1 fruit fly cellular context compared by ENCODE assay signal in the genomic region with DNA sequence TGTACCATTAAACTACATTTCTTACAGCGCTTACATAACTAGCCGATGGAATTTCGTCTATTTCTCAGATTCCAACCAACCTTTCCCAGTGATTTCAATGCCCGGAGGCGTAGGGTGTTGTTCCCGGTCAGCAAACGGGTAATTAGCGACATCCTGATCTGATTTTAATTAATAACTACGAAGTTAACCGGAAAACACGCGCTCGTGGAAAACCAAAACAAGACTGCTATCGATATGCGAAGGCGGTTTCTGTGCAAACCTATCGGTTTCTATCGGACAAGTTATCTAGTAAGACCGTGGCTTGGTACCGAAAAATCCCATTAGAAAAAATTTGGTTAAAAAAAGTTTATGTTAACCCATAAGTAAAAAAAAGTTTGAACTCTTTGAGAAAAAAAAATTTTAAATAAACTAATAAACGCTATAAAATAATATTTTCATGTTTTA.
TF ChIP-seq lines count a peak whose summit lies in the region.

Gene mEFG1 (minus strand): TSS at position 253 of the 444 bp plus-strand sequence.

TF ChIP-seq in whole organism, embryonic, 481 proteins besides CTCF, POLR2A, EP300 and RAD21 (continued from another document and continues in another):
- TF ChIP-seq bsh (GFP tag; optimal IDR thresholded peaks at IDR 0.05; lab: Kevin White, UChicago) (no peak), phol (tag; optimal IDR thresholded peaks at IDR 0.05; lab: Kevin White, UChicago) (peak; percentile 19), CG2129 (GFP tag; IDR thresholded peaks at IDR 0.05; lab: Robert Waterston, UW; ENCODE audit: partially characterized antibody) (peak; percentile 43; the same call in 1 of the 2 replicates), seq (GFP tag; IDR thresholded peaks at IDR 0.05; lab: Robert Waterston, UW) (no peak), CG10209 (GFP tag; optimal IDR thresholded peaks at IDR 0.05; lab: Kevin White, UChicago) (no peak), CG17829 (tag; optimal IDR thresholded peaks at IDR 0.05; lab: Kevin White, UChicago) (peak; percentile 26), CG6765 (GFP tag; optimal IDR thresholded peaks at IDR 0.05; lab: Kevin White, UChicago) (no peak), CG42726 (GFP tag; IDR thresholded peaks at IDR 0.05; lab: Robert Waterston, UW; ENCODE audit: partially characterized antibody) (peak; percentile 72), CG12236 (GFP tag; optimal IDR thresholded peaks at IDR 0.05; lab: Kevin White, UChicago) (no peak), CG13296 (GFP tag; optimal IDR thresholded peaks at IDR 0.05; lab: Kevin White, UChicago) (peak; percentile 13), Dref (GFP tag; IDR thresholded peaks at IDR 0.05; lab: Robert Waterston, UW) (peak; percentile 78), CG4360 (GFP tag; IDR thresholded peaks at IDR 0.05; lab: Robert Waterston, UW) (no peak), CG6791 (GFP tag; IDR thresholded peaks at IDR 0.05; lab: Robert Waterston, UW; ENCODE audit: partially characterized antibody) (peak; percentile 81), grau (tag; optimal IDR thresholded peaks at IDR 0.05; lab: Kevin White, UChicago) (peak; percentile 15), CG17568 (GFP tag; optimal IDR thresholded peaks at IDR 0.05; lab: Kevin White, UChicago) (no peak), Ada2b (GFP tag; IDR thresholded peaks at IDR 0.05; lab: Robert Waterston, UW) (no peak), CG30020 (tag; optimal IDR thresholded peaks at IDR 0.05; lab: Kevin White, UChicago) (peak; percentile 18), pros (GFP tag; optimal IDR thresholded peaks at IDR 0.05; lab: Kevin White, UChicago) (no peak), Hmr (GFP tag; optimal IDR thresholded peaks at IDR 0.05; lab: Kevin White, UChicago) (peak; percentile 5), CG5953 (GFP tag; IDR thresholded peaks at IDR 0.05; lab: Robert Waterston, UW) (no peak), Opbp (GFP tag; IDR thresholded peaks at IDR 0.05; lab: Robert Waterston, UW; ENCODE audit: partially characterized antibody) (peak; percentile 84), croc (GFP tag; conservative IDR thresholded peaks at IDR 0.05; lab: Robert Waterston, UW) (no peak), nmo (GFP tag; optimal IDR thresholded peaks at IDR 0.05; lab: Kevin White, UChicago) (no peak), HLH4C (GFP tag; IDR thresholded peaks at IDR 0.05; lab: Robert Waterston, UW; ENCODE audit: partially characterized antibody) (peak; percentile 84), jumu (GFP tag; optimal IDR thresholded peaks at IDR 0.05; lab: Kevin White, UChicago) (no peak), CG9817 (tag; optimal IDR thresholded peaks at IDR 0.05; lab: Kevin White, UChicago) (no peak), Dek (tag; optimal IDR thresholded peaks at IDR 0.05; lab: Kevin White, UChicago) (peak; percentile 25), Sry-β (GFP tag; optimal IDR thresholded peaks at IDR 0.05; lab: Kevin White, UChicago) (no peak), pzg (GFP tag; optimal IDR thresholded peaks at IDR 0.05; lab: Kevin White, UChicago) (peak; percentile 54), Eip74EF (GFP tag; optimal IDR thresholded peaks at IDR 0.05; lab: Kevin White, UChicago) (no peak), CG15601 (tag; optimal IDR thresholded peaks at IDR 0.05; lab: Kevin White, UChicago) (peak; percentile 1), Jarid2 (GFP tag; optimal IDR thresholded peaks at IDR 0.05; lab: Kevin White, UChicago) (no peak), CG18476 (GFP tag; optimal IDR thresholded peaks at IDR 0.05; lab: Kevin White, UChicago) (no peak), dm (GFP tag; optimal IDR thresholded peaks at IDR 0.05; lab: Kevin White, UChicago) (peak; percentile 78), ken (GFP tag; IDR thresholded peaks at IDR 0.05; lab: Robert Waterston, UW) (no peak), CG34422 (GFP tag; IDR thresholded peaks at IDR 0.05; lab: Robert Waterston, UW) (no peak), pho (GFP tag; optimal IDR thresholded peaks at IDR 0.05; lab: Kevin White, UChicago) (no peak), hb (GFP tag; IDR thresholded peaks at IDR 0.05; lab: Robert Waterston, UW; ENCODE audit: partially characterized antibody) (peak; percentile 66; the same call in 1 of the 3 replicates), mirr (GFP tag; optimal IDR thresholded peaks at IDR 0.05; lab: Kevin White, UChicago) (no peak), bbx (GFP tag; IDR thresholded peaks at IDR 0.05; lab: Robert Waterston, UW; ENCODE audit: partially characterized antibody) (peak; percentile 92), Sin3A (optimal IDR thresholded peaks at IDR 0.05; lab: Kevin White, UChicago) (peak; percentile 12), slbo (GFP tag; IDR thresholded peaks at IDR 0.05; lab: Robert Waterston, UW) (0 out of 2 replicates have a peak, but pooled peaks have one; percentile 28), Max (GFP tag; optimal IDR thresholded peaks at IDR 0.05; lab: Kevin White, UChicago) (no peak), gro (GFP tag; optimal IDR thresholded peaks at IDR 0.05; lab: Kevin White, UChicago) (no peak), CG10462 (GFP tag; optimal IDR thresholded peaks at IDR 0.05; lab: Kevin White, UChicago) (no peak), gcm2 (GFP tag; optimal IDR thresholded peaks at IDR 0.05; lab: Kevin White, UChicago) (no peak), CG18262 (tag; optimal IDR thresholded peaks at IDR 0.05; lab: Kevin White, UChicago) (peak; percentile 37), CG11695 (GFP tag; IDR thresholded peaks at IDR 0.05; lab: Robert Waterston, UW) (no peak), luna (GFP tag; optimal IDR thresholded peaks at IDR 0.05; lab: Kevin White, UChicago) (no peak), hbn (GFP tag; IDR thresholded peaks at IDR 0.05; lab: Robert Waterston, UW; ENCODE audit: partially characterized antibody) (peak; percentile 73), unc-4 (GFP tag; IDR thresholded peaks at IDR 0.05; lab: Robert Waterston, UW; ENCODE audit: partially characterized antibody) (peak; percentile 75), Chrac-16 (GFP tag; optimal IDR thresholded peaks at IDR 0.05; lab: Kevin White, UChicago) (no peak), ara (GFP tag; IDR thresholded peaks at IDR 0.05; lab: Robert Waterston, UW) (no peak), chinmo (GFP tag; IDR thresholded peaks at IDR 0.05; lab: Robert Waterston, UW; ENCODE audit: partially characterized antibody) (peak; percentile 74; the same call in 1 of the 4 replicates), gfzf (GFP tag; optimal IDR thresholded peaks at IDR 0.05; lab: Kevin White, UChicago) (peak; percentile 78), CHES-1-like (GFP tag; optimal IDR thresholded peaks at IDR 0.05; lab: Kevin White, UChicago) (no peak), CG6813 (GFP tag; optimal IDR thresholded peaks at IDR 0.05; lab: Kevin White, UChicago) (no peak), vnd (GFP tag; IDR thresholded peaks at IDR 0.05; lab: Robert Waterston, UW; ENCODE audit: partially characterized antibody) (peak; percentile 67), CG8765 (GFP tag; IDR thresholded peaks at IDR 0.05; lab: Robert Waterston, UW) (no peak), yki (optimal IDR thresholded peaks at IDR 0.05; lab: Kevin White, UChicago) (no peak), btn (GFP tag; optimal IDR thresholded peaks at IDR 0.05; lab: Kevin White, UChicago) (no peak), GATAe (GFP tag; conservative IDR thresholded peaks at IDR 0.05; lab: Robert Waterston, UW) (no peak), shn (GFP tag; optimal IDR thresholded peaks at IDR 0.05; lab: Kevin White, UChicago) (no peak), Dp (GFP tag; optimal IDR thresholded peaks at IDR 0.05; lab: Kevin White, UChicago) (peak; percentile 70), en (GFP tag; optimal IDR thresholded peaks at IDR 0.05; lab: Kevin White, UChicago) (no peak), Oli (tag; optimal IDR thresholded peaks at IDR 0.05; lab: Kevin White, UChicago) (no peak), CG12391 (tag; optimal IDR thresholded peaks at IDR 0.05; lab: Kevin White, UChicago) (peak; percentile 40), crp (GFP tag; optimal IDR thresholded peaks at IDR 0.05; lab: Kevin White, UChicago) (no peak), odd (GFP tag; optimal IDR thresholded peaks at IDR 0.05; lab: Kevin White, UChicago) (no peak), B-H1 (GFP tag; IDR thresholded peaks at IDR 0.05; lab: Robert Waterston, UW) (no peak), lab (GFP tag; optimal IDR thresholded peaks at IDR 0.05; lab: Kevin White, UChicago) (no peak), CG18764 (GFP tag; optimal IDR thresholded peaks at IDR 0.05; lab: Kevin White, UChicago) (no peak), CG33213 (GFP tag; optimal IDR thresholded peaks at IDR 0.05; lab: Kevin White, UChicago) (no peak), chif (GFP tag; optimal IDR thresholded peaks at IDR 0.05; lab: Kevin White, UChicago) (no peak), MBD-R2 (GFP tag; IDR thresholded peaks at IDR 0.05; lab: Robert Waterston, UW) (peak; percentile 29; the same call in 1 of the 2 replicates), twi (tag; optimal IDR thresholded peaks at IDR 0.05; lab: Kevin White, UChicago) (no peak), wdn (GFP tag; IDR thresholded peaks at IDR 0.05; lab: Robert Waterston, UW) (no peak), pfk (GFP tag; optimal IDR thresholded peaks at IDR 0.05; lab: Kevin White, UChicago) (no peak), CG13624 (GFP tag; optimal IDR thresholded peaks at IDR 0.05; lab: Kevin White, UChicago) (no peak), Deaf1 (tag; optimal IDR thresholded peaks at IDR 0.05; lab: Kevin White, UChicago) (no peak), CG4282 (GFP tag; optimal IDR thresholded peaks at IDR 0.05; lab: Kevin White, UChicago) (no peak), Doc3 (GFP tag; IDR thresholded peaks at IDR 0.05; lab: Robert Waterston, UW; ENCODE audit: partially characterized antibody) (peak; percentile 64), run (tag; optimal IDR thresholded peaks at IDR 0.05; lab: Kevin White, UChicago) (no peak), dmrt99B (tag; optimal IDR thresholded peaks at IDR 0.05; lab: Kevin White, UChicago) (no peak), HLHmδ (GFP tag; optimal IDR thresholded peaks at IDR 0.05; lab: Kevin White, UChicago) (no peak), stwl (tag; optimal IDR thresholded peaks at IDR 0.05; lab: Kevin White, UChicago) (peak; percentile 85), CG3726 (GFP tag; IDR thresholded peaks at IDR 0.05; lab: Robert Waterston, UW) (no peak), CG34224 (GFP tag; IDR thresholded peaks at IDR 0.05; lab: Robert Waterston, UW; ENCODE audit: partially characterized antibody) (peak; percentile 79), CG14965 (GFP tag; optimal IDR thresholded peaks at IDR 0.05; lab: Kevin White, UChicago; ENCODE audit: borderline replicate concordance) (no peak), fru (optimal IDR thresholded peaks at IDR 0.05; lab: Kevin White, UChicago) (no peak), CG13424 (tag; optimal IDR thresholded peaks at IDR 0.05; lab: Kevin White, UChicago) (no peak), CG31441 (GFP tag; IDR thresholded peaks at IDR 0.05; lab: Robert Waterston, UW) (no peak), CG2712 (tag; optimal IDR thresholded peaks at IDR 0.05; lab: Kevin White, UChicago) (peak; percentile 39), CG11696 (GFP tag; IDR thresholded peaks at IDR 0.05; lab: Robert Waterston, UW) (no peak), CG11560 (tag; IDR thresholded peaks at IDR 0.05; lab: Robert Waterston, UW) (no peak), CG15479 (GFP tag; optimal IDR thresholded peaks at IDR 0.05; lab: Kevin White, UChicago) (no peak), CG16813 (GFP tag; IDR thresholded peaks at IDR 0.05; lab: Robert Waterston, UW; ENCODE audit: partially characterized antibody) (peak; percentile 70), Dfd (GFP tag; optimal IDR thresholded peaks at IDR 0.05; lab: Kevin White, UChicago) (no peak), cas (GFP tag; IDR thresholded peaks at IDR 0.05; lab: Robert Waterston, UW) (no peak), CG16779 (GFP tag; IDR thresholded peaks at IDR 0.05; lab: Robert Waterston, UW) (no peak), CG10267 (tag; optimal IDR thresholded peaks at IDR 0.05; lab: Kevin White, UChicago) (peak; percentile 49), CG10366 (GFP tag; IDR thresholded peaks at IDR 0.05; lab: Robert Waterston, UW) (no peak), Hey (tag; optimal IDR thresholded peaks at IDR 0.05; lab: Kevin White, UChicago) (no peak), CG11504 (tag; optimal IDR thresholded peaks at IDR 0.05; lab: Kevin White, UChicago) (peak; percentile 53), Hr51 (GFP tag; optimal IDR thresholded peaks at IDR 0.05; lab: Kevin White, UChicago) (no peak), CG30403 (GFP tag; optimal IDR thresholded peaks at IDR 0.05; lab: Kevin White, UChicago) (peak; percentile 17), CG9215 (GFP tag; IDR thresholded peaks at IDR 0.05; lab: Robert Waterston, UW) (no peak), D19B (GFP tag; optimal IDR thresholded peaks at IDR 0.05; lab: Kevin White, UChicago) (no peak), CG13287 (GFP tag; IDR thresholded peaks at IDR 0.05; lab: Robert Waterston, UW; ENCODE audit: partially characterized antibody) (peak; percentile 86), sug (tag; optimal IDR thresholded peaks at IDR 0.05; lab: Kevin White, UChicago) (peak; percentile 8), CG2199 (GFP tag; IDR thresholded peaks at IDR 0.05; lab: Robert Waterston, UW) (no peak), grn (GFP tag; optimal IDR thresholded peaks at IDR 0.05; lab: Kevin White, UChicago) (no peak), CG14860 (GFP tag; IDR thresholded peaks at IDR 0.05; lab: Robert Waterston, UW; ENCODE audit: partially characterized antibody) (peak; percentile 59), her (GFP tag; optimal IDR thresholded peaks at IDR 0.05; lab: Kevin White, UChicago) (no peak), z (GFP tag; IDR thresholded peaks at IDR 0.05; lab: Robert Waterston, UW) (no peak), Ets97D (GFP tag; optimal IDR thresholded peaks at IDR 0.05; lab: Kevin White, UChicago) (peak; percentile 14), CG31388 (GFP tag; optimal IDR thresholded peaks at IDR 0.05; lab: Kevin White, UChicago) (no peak), nerfin-1 (tag; optimal IDR thresholded peaks at IDR 0.05; lab: Kevin White, UChicago) (peak; percentile 32), corto (GFP tag; optimal IDR thresholded peaks at IDR 0.05; lab: Kevin White, UChicago) (no peak), row (GFP tag; IDR thresholded peaks at IDR 0.05; lab: Robert Waterston, UW) (peak; percentile 72), CG11398 (GFP tag; optimal IDR thresholded peaks at IDR 0.05; lab: Kevin White, UChicago) (no peak), ERR (GFP tag; optimal IDR thresholded peaks at IDR 0.05; lab: Kevin White, UChicago) (no peak), CG4707 (GFP tag; optimal IDR thresholded peaks at IDR 0.05; lab: Kevin White, UChicago) (no peak), CG10959 (GFP tag; IDR thresholded peaks at IDR 0.05; lab: Robert Waterston, UW) (no peak), MESR4 (GFP tag; optimal IDR thresholded peaks at IDR 0.05; lab: Kevin White, UChicago) (peak; percentile 35), Sox100B (GFP tag; optimal IDR thresholded peaks at IDR 0.05; lab: Kevin White, UChicago) (peak; percentile 14), inv (GFP tag; IDR thresholded peaks at IDR 0.05; lab: Robert Waterston, UW; ENCODE audit: partially characterized antibody) (peak; percentile 59)
